Worm (Caenorhabditis elegans): ENCODE measurements around the gene C49G7.12.

DNA sequence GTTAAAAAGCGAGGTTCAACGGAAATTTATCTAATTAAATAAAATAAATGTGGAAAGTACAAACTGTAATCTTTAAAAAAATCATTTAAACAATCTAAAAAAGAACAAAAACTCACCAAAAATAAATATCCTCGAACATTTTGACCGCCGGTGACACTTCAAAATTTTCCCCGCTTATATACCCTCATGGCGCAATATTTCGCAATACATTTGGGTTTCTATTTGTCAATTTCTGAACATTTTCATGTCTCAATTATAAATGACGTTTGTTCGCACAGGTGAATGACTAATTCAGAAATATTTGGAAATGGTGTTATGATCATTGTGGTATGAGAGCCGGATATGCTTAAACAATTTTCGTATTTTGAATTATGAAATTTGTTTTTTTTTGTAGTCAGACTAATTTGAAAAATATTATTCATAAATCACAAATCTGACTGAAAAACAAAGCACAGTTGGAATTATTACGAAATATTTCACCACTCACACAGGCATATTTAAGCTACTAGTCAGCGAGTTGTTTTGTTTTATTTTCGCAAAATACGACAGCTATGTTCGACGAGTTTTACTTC lies 3.7 kb downstream of the C49G7.12 start, which contains the start of the genes C49G7.10 and irg-2:
- no peak for TF ChIP-seq ref-1 (GFP tag; conservative IDR thresholded peaks at IDR 0.05)
- no peak for TF ChIP-seq med-1 (GFP tag; optimal IDR thresholded peaks at IDR 0.05; ENCODE audit: insufficient read depth)
- no peak for TF ChIP-seq flt-1 (GFP tag; IDR thresholded peaks at IDR 0.05)
- no peak for TF ChIP-seq T22C8.4 (GFP tag; IDR thresholded peaks at IDR 0.05)
- no peak for TF ChIP-seq klf-2 (GFP tag; conservative IDR thresholded peaks at IDR 0.05)
- TF ChIP-seq tab-1 (GFP tag; IDR thresholded peaks at IDR 0.05) = no peak
- no peak for TF ChIP-seq ztf-23 (GFP tag; IDR thresholded peaks at IDR 0.05)

All from whole organism, midembryonic.